Fruit fly (Drosophila melanogaster): ENCODE measurements around the gene Diap1.

Gene Diap1

dm6 chr3L:16037048-16037477, 13.8 kb downstream of the Diap1 start (continued):
- no peak for TF ChIP-seq pros (GFP tag; optimal IDR thresholded peaks at IDR 0.05)
- no peak for TF ChIP-seq cg (GFP tag; optimal IDR thresholded peaks at IDR 0.05)
- peak; percentile 64 for TF ChIP-seq sug (tag; optimal IDR thresholded peaks at IDR 0.05)
- no peak for TF ChIP-seq CG8478 (optimal IDR thresholded peaks at IDR 0.05)
- TF ChIP-seq pnt (GFP tag; optimal IDR thresholded peaks at IDR 0.05), result peak; percentile 54
- peak; percentile 47 for TF ChIP-seq Max (GFP tag; optimal IDR thresholded peaks at IDR 0.05)
- peak; percentile 53 for TF ChIP-seq CG17186 (GFP tag; optimal IDR thresholded peaks at IDR 0.05)
- peak; percentile 80 for TF ChIP-seq PHDP (tag; optimal IDR thresholded peaks at IDR 0.05)
- peak; percentile 60 for TF ChIP-seq Spps (tag; optimal IDR thresholded peaks at IDR 0.05)
- TF ChIP-seq Bgb (GFP tag; IDR thresholded peaks at IDR 0.05; ENCODE audit: partially characterized antibody), result peak; percentile 73
- no peak for TF ChIP-seq CG10543 (GFP tag; optimal IDR thresholded peaks at IDR 0.05)
- TF ChIP-seq gro (GFP tag; optimal IDR thresholded peaks at IDR 0.05), result peak; percentile 88
- peak; percentile 90 for TF ChIP-seq CG14710 (tag; optimal IDR thresholded peaks at IDR 0.05)
- peak; percentile 95 for TF ChIP-seq CG11560 (tag; IDR thresholded peaks at IDR 0.05)
- peak; percentile 23 for TF ChIP-seq CG33557 (GFP tag; optimal IDR thresholded peaks at IDR 0.05)
- peak; percentile 74 for TF ChIP-seq CG14014 (GFP tag; IDR thresholded peaks at IDR 0.05)
- peak; percentile 88 for TF ChIP-seq so (GFP tag; IDR thresholded peaks at IDR 0.05)
- TF ChIP-seq Sry-β (GFP tag; optimal IDR thresholded peaks at IDR 0.05), result no peak
- peak; percentile 6 for TF ChIP-seq tup (GFP tag; optimal IDR thresholded peaks at IDR 0.05)
- peak; percentile 65 for TF ChIP-seq CG4854 (GFP tag; optimal IDR thresholded peaks at IDR 0.05)
- peak; percentile 71 for TF ChIP-seq her (GFP tag; optimal IDR thresholded peaks at IDR 0.05)
- peak; percentile 69; the same call in 2 of the 3 replicates for TF ChIP-seq CG2889 (GFP tag; IDR thresholded peaks at IDR 0.05)
- 0 out of 2 replicates have a peak, but pooled peaks have one; percentile 80 for TF ChIP-seq CG16779 (GFP tag; IDR thresholded peaks at IDR 0.05)
- peak; percentile 67 for TF ChIP-seq maf-S (GFP tag; optimal IDR thresholded peaks at IDR 0.05)
- peak; percentile 33 for TF ChIP-seq Fer2 (tag; optimal IDR thresholded peaks at IDR 0.05)
- peak; percentile 61 for TF ChIP-seq CG7786 (GFP tag; optimal IDR thresholded peaks at IDR 0.05)
- peak; percentile 58 for TF ChIP-seq Taf1 (GFP tag; IDR thresholded peaks at IDR 0.05)
- TF ChIP-seq CG18011 (GFP tag; optimal IDR thresholded peaks at IDR 0.05), result peak; percentile 69
- TF ChIP-seq wdn (GFP tag; IDR thresholded peaks at IDR 0.05), result peak; percentile 66; the same call in 1 of the 2 replicates
- no peak for TF ChIP-seq ro (GFP tag; IDR thresholded peaks at IDR 0.05)
- TF ChIP-seq CG12155 (GFP tag; optimal IDR thresholded peaks at IDR 0.05), result peak; percentile 75
- TF ChIP-seq TFAM (GFP tag; optimal IDR thresholded peaks at IDR 0.05), result no peak
- peak; percentile 42; the same call in 1 of the 3 replicates for TF ChIP-seq vnd (GFP tag; IDR thresholded peaks at IDR 0.05; ENCODE audit: partially characterized antibody)
- TF ChIP-seq otp (GFP tag; IDR thresholded peaks at IDR 0.05), result peak; percentile 60; the same call in 1 of the 3 replicates
- TF ChIP-seq ftz-f1 (GFP tag; optimal IDR thresholded peaks at IDR 0.05), result peak; percentile 39
- no peak for TF ChIP-seq CG15073 (GFP tag; optimal IDR thresholded peaks at IDR 0.05)
- TF ChIP-seq Six4 (GFP tag; optimal IDR thresholded peaks at IDR 0.05), result peak; percentile 74
- TF ChIP-seq CG8359 (GFP tag; optimal IDR thresholded peaks at IDR 0.05; ENCODE audit: borderline replicate concordance), result peak; percentile 35
- peak; percentile 52 for TF ChIP-seq Scr (GFP tag; IDR thresholded peaks at IDR 0.05; ENCODE audit: partially characterized antibody)
- peak; percentile 69 for TF ChIP-seq Mad (GFP tag; optimal IDR thresholded peaks at IDR 0.05)
- no peak for TF ChIP-seq fru (optimal IDR thresholded peaks at IDR 0.05)
- TF ChIP-seq CG7987 (GFP tag; optimal IDR thresholded peaks at IDR 0.05), result peak; percentile 62
- TF ChIP-seq emc (GFP tag; optimal IDR thresholded peaks at IDR 0.05), result peak; percentile 48
- peak; percentile 52 for TF ChIP-seq Ssrp (tag; optimal IDR thresholded peaks at IDR 0.05)
